Fruit fly (Drosophila melanogaster) whole organism, embryonic: ENCODE data around the gene DCP2.

ENCODE experiments used
- CG13424 ChIP-seq: fragments of 200-800 bp; sonication (Bioruptor generic); optimal IDR thresholded peaks from 2 replicates; lab custom pipeline; 2019; ENCODE audit warnings: missing biosample characterization, mild to moderate bottlenecking, missing genetic modification characterization, moderate library complexity
- CG14860 ChIP-seq: fragments of 200-800 bp; sonication (Bioruptor generic); IDR thresholded peaks from 3 replicates; pipeline ENCODE4 v1.3.6; 2022; ENCODE audit warnings: missing biosample characterization, missing genetic modification characterization; ENCODE audit not compliant: partially characterized antibody
- CG32767 ChIP-seq: fragments of 200-800 bp; sonication (Bioruptor generic); IDR thresholded peaks from 2 replicates; pipeline ENCODE4 v1.3.6; 2022; ENCODE audit warnings: missing biosample characterization, missing genetic modification characterization
- CG8290 ChIP-seq, 3 experiments: fragments of 200-800 bp; sonication (Bioruptor generic); optimal IDR thresholded peaks; 2 replicates each; lab custom pipeline; 2016 to 2019; ENCODE audit warnings: missing biosample characterization in 3 of 3, missing genetic modification characterization in 3 of 3, mild to moderate bottlenecking in 2 of 3, moderate library complexity in 1 of 3
- CG9932 ChIP-seq: fragments of 200-800 bp; sonication (Bioruptor generic); IDR thresholded peaks from 2 replicates; pipeline ENCODE4 v1.3.6; 2022; ENCODE audit warnings: missing biosample characterization, missing genetic modification characterization
- Drgx ChIP-seq: fragments of 200-800 bp; sonication (Bioruptor generic); IDR thresholded peaks from 2 replicates; pipeline ENCODE4 v1.3.6; 2022; ENCODE audit warnings: missing biosample characterization, missing genetic modification characterization
- trem ChIP-seq: fragments of 200-800 bp; optimal IDR thresholded peaks from 3 replicates; lab custom pipeline; 2019; ENCODE audit warnings: missing biosample characterization, mild to moderate bottlenecking, missing genetic modification characterization, moderate library complexity
- vfl ChIP-seq: fragments of 200-800 bp; sonication (Bioruptor generic); optimal IDR thresholded peaks from 2 replicates; lab custom pipeline; 2016; ENCODE audit warnings: missing biosample characterization, missing genetic modification characterization
- zfh2 ChIP-seq: fragments of 200-800 bp; sonication (Bioruptor generic); optimal IDR thresholded peaks from 2 replicates; lab custom pipeline; 2016; ENCODE audit warnings: missing biosample characterization, missing genetic modification characterization

- TF ChIP-seq CG8290 (GFP tag; optimal IDR thresholded peaks at IDR 0.05; lab: Kevin White, UChicago) (no peak), CG8290 (tag; optimal IDR thresholded peaks at IDR 0.05; lab: Kevin White, UChicago) (no peak), Drgx (GFP tag; lab: Robert Waterston, UW) (no peak), zfh2 (GFP tag; lab: Kevin White, UChicago) (no peak), CG14860 (GFP tag; lab: Robert Waterston, UW) (no peak), trem (tag; lab: Kevin White, UChicago) (no peak), CG32767 (GFP tag; lab: Robert Waterston, UW) (no peak), CG13424 (tag; lab: Kevin White, UChicago) (no peak), vfl (no peak), CG9932 (GFP tag; lab: Robert Waterston, UW) (no peak)
These were observed 54.7 kb downstream of the DCP2 start for dm6 chr3L:15771565-15771964.
